Fruit fly (Drosophila melanogaster): ENCODE measurements around the gene Srrm234.

- TF ChIP-seq ovo (GFP tag; optimal IDR thresholded peaks at IDR 0.05): no peak
- TF ChIP-seq kay (GFP tag; ENCODE audit: borderline replicate concordance): no peak
- TF ChIP-seq CG11617 (GFP tag; optimal IDR thresholded peaks at IDR 0.05): no peak
- no peak for TF ChIP-seq CG7045 (GFP tag; optimal IDR thresholded peaks at IDR 0.05)
- TF ChIP-seq CG12768 (GFP tag; optimal IDR thresholded peaks at IDR 0.05): no peak
- no peak for TF ChIP-seq CG1620 (GFP tag; optimal IDR thresholded peaks at IDR 0.05)
- TF ChIP-seq Mnt (GFP tag; optimal IDR thresholded peaks at IDR 0.05): no peak
- TF ChIP-seq toe (GFP tag; optimal IDR thresholded peaks at IDR 0.05): no peak
- TF ChIP-seq bab1 (GFP tag; optimal IDR thresholded peaks at IDR 0.05): no peak
- TF ChIP-seq CG7101 (tag; optimal IDR thresholded peaks at IDR 0.05): no peak
- no peak for TF ChIP-seq cnc (optimal IDR thresholded peaks at IDR 0.05)
- TF ChIP-seq Hr96 (GFP tag; optimal IDR thresholded peaks at IDR 0.05): no peak
- no peak for TF ChIP-seq CG33017 (tag; optimal IDR thresholded peaks at IDR 0.05)
- TF ChIP-seq Clk (GFP tag; optimal IDR thresholded peaks at IDR 0.05): no peak
These were observed 659 bp downstream of the Srrm234 start for dm6 chr3L:1664205-1664604.
